Worm (Caenorhabditis elegans) whole organism, young adult: ENCODE data around the gene D2045.8.

ENCODE experiments used
- C06A6.2 ChIP-seq: fragments of 200-800 bp; sonication (Bioruptor generic); conservative IDR thresholded peaks from 2 replicates; pipeline ENCODE4 v1.3.6; 2022; ENCODE audit warnings: missing genetic modification characterization, missing compliant biosample characterization
- D2030.7 ChIP-seq: fragments of 200-800 bp; sonication (Bioruptor generic); IDR thresholded peaks from 2 replicates; pipeline ENCODE4 v1.3.6; 2022; ENCODE audit warnings: missing genetic modification reagents, missing genetic modification characterization, missing compliant biosample characterization
- F10E7.11 ChIP-seq: sonication (generic microtip); optimal IDR thresholded peaks from 2 replicates; lab custom pipeline; 2017; ENCODE audit warnings: mild to moderate bottlenecking, missing genetic modification characterization, moderate library complexity, missing compliant biosample characterization
- F22D6.2 ChIP-seq: sonication (generic microtip); optimal IDR thresholded peaks from 2 replicates; lab custom pipeline; 2016; ENCODE audit warnings: mild to moderate bottlenecking, missing genetic modification characterization, missing compliant biosample characterization
- F33H1.4 ChIP-seq: fragments of 200-800 bp; sonication (Bioruptor generic); IDR thresholded peaks from 2 replicates; pipeline ENCODE4 v1.3.6; 2022; ENCODE audit warnings: missing genetic modification reagents, missing genetic modification characterization, missing compliant biosample characterization
- F39B2.1 ChIP-seq: fragments of 200-800 bp; sonication (Bioruptor generic); IDR thresholded peaks from 2 replicates; pipeline ENCODE4 v1.3.6; 2022; ENCODE audit warnings: missing genetic modification reagents, missing genetic modification characterization, missing compliant biosample characterization
- F52B5.7 ChIP-seq: sonication (generic microtip); optimal IDR thresholded peaks from 2 replicates; lab custom pipeline; 2016; ENCODE audit warnings: mild to moderate bottlenecking, missing genetic modification characterization, missing compliant biosample characterization
- F57C9.4 ChIP-seq: sonication (generic microtip); optimal IDR thresholded peaks from 2 replicates; lab custom pipeline; 2017; ENCODE audit warnings: mild to moderate bottlenecking, missing genetic modification characterization, missing compliant biosample characterization
- K11D2.4 ChIP-seq: fragments of 200-800 bp; sonication (Bioruptor generic); IDR thresholded peaks from 2 replicates; pipeline ENCODE4 v1.3.6; 2022; ENCODE audit warnings: missing genetic modification reagents, missing genetic modification characterization, missing compliant biosample characterization
- T07F8.4 ChIP-seq: sonication (generic microtip); optimal IDR thresholded peaks from 2 replicates; lab custom pipeline; 2016; ENCODE audit warnings: mild to moderate bottlenecking, missing genetic modification characterization, moderate library complexity, missing compliant biosample characterization
- T26A5.8 ChIP-seq: sonication (generic microtip); optimal IDR thresholded peaks from 2 replicates; lab custom pipeline; 2016; ENCODE audit warnings: missing genetic modification characterization, missing compliant biosample characterization
- Y56A3A.18 ChIP-seq: fragments of 200-800 bp; sonication (Bioruptor generic); IDR thresholded peaks from 2 replicates; pipeline ENCODE4 v1.3.6; 2022; ENCODE audit warnings: missing genetic modification reagents, missing genetic modification characterization, missing compliant biosample characterization
- Y67H2A.10 ChIP-seq: fragments of 200-800 bp; sonication (Bioruptor generic); conservative IDR thresholded peaks from 2 replicates; pipeline ENCODE4 v1.3.6; 2022; ENCODE audit warnings: missing genetic modification reagents, missing genetic modification characterization, missing compliant biosample characterization
- Y79H2A.3 ChIP-seq: fragments of 200-800 bp; sonication (Bioruptor generic); conservative IDR thresholded peaks from 2 replicates; pipeline ENCODE4 v1.3.6; 2022; ENCODE audit warnings: missing genetic modification reagents, missing genetic modification characterization, missing compliant biosample characterization
- ZK185.1 ChIP-seq: sonication (generic microtip); optimal IDR thresholded peaks from 2 replicates; lab custom pipeline; 2016; ENCODE audit warnings: mild to moderate bottlenecking, missing genetic modification characterization, missing compliant biosample characterization; ENCODE audit not compliant: poor library complexity, severe bottlenecking
- akir-1 ChIP-seq: fragments of 200-800 bp; sonication (Bioruptor generic); optimal IDR thresholded peaks from 2 replicates; lab custom pipeline; 2018; ENCODE audit warnings: mild to moderate bottlenecking, missing genetic modification characterization, moderate library complexity, missing compliant biosample characterization
- attf-3 ChIP-seq: fragments of 200-800 bp; sonication (Bioruptor generic); conservative IDR thresholded peaks from 2 replicates; pipeline ENCODE4 v1.3.6; 2022; ENCODE audit warnings: missing genetic modification reagents, missing genetic modification characterization, missing compliant biosample characterization
- attf-5 ChIP-seq: fragments of 200-800 bp; sonication (Bioruptor generic); optimal IDR thresholded peaks from 2 replicates; lab custom pipeline; 2018; ENCODE audit warnings: mild to moderate bottlenecking, missing genetic modification characterization, missing compliant biosample characterization
- bed-1 ChIP-seq: fragments of 200-800 bp; sonication (Bioruptor generic); IDR thresholded peaks from 2 replicates; pipeline ENCODE4 v1.3.6; 2022; ENCODE audit warnings: missing genetic modification reagents, missing genetic modification characterization, missing compliant biosample characterization
- bed-2 ChIP-seq: fragments of 200-800 bp; sonication (Bioruptor generic); IDR thresholded peaks from 2 replicates; pipeline ENCODE4 v1.3.6; 2022; ENCODE audit warnings: missing genetic modification reagents, missing genetic modification characterization, missing compliant biosample characterization
- cebp-1 ChIP-seq, 2 experiments: fragments of 200-800 bp in 1 of 2; sonication (Bioruptor generic) in 1 of 2; sonication (generic microtip) in 1 of 2; IDR thresholded peaks in 1 of 2; optimal IDR thresholded peaks in 1 of 2; 2 replicates each; pipeline versions ENCODE4 v1.3.6 to Lab custom; 2017 to 2022; ENCODE audit warnings: missing compliant biosample characterization in 2 of 2, missing genetic modification characterization in 2 of 2, mild to moderate bottlenecking in 1 of 2, missing genetic modification reagents in 1 of 2, moderate library complexity in 1 of 2
- ceh-40 ChIP-seq: fragments of 200-800 bp; sonication (Bioruptor generic); IDR thresholded peaks from 2 replicates; pipeline ENCODE4 v1.3.6; 2022; ENCODE audit warnings: missing genetic modification characterization, missing compliant biosample characterization
- dpff-1 ChIP-seq: sonication (generic microtip); optimal IDR thresholded peaks from 2 replicates; lab custom pipeline; 2017; ENCODE audit warnings: mild to moderate bottlenecking, missing genetic modification characterization, missing compliant biosample characterization
- efl-1 ChIP-seq: fragments of 150-350 bp; optimal IDR thresholded peaks from 2 replicates; lab custom pipeline; 2014; ENCODE audit warnings: missing biosample characterization, missing genetic modification reagents, missing genetic modification characterization
- egl-18 ChIP-seq: fragments of 200-800 bp; sonication (Bioruptor generic); IDR thresholded peaks from 2 replicates; pipeline ENCODE4 v1.3.6; 2022; ENCODE audit warnings: missing genetic modification reagents, missing genetic modification characterization, missing compliant biosample characterization
- egl-44 ChIP-seq: fragments of 200-800 bp; sonication (Bioruptor generic); IDR thresholded peaks from 2 replicates; pipeline ENCODE4 v1.3.6; 2022; ENCODE audit warnings: missing genetic modification reagents, missing genetic modification characterization, missing compliant biosample characterization
- hmg-1.2 ChIP-seq: fragments of 200-800 bp; sonication (Bioruptor generic); IDR thresholded peaks from 2 replicates; pipeline ENCODE4 v1.3.6; 2022; ENCODE audit warnings: missing genetic modification reagents, missing genetic modification characterization, missing compliant biosample characterization
- hmg-20 ChIP-seq: fragments of 200-800 bp; sonication (Bioruptor generic); IDR thresholded peaks from 2 replicates; pipeline ENCODE4 v1.3.6; 2022; ENCODE audit warnings: missing genetic modification reagents, missing genetic modification characterization, missing compliant biosample characterization
- let-526 ChIP-seq: fragments of 200-800 bp; sonication (Bioruptor generic); IDR thresholded peaks from 2 replicates; pipeline ENCODE4 v1.3.6; 2022; ENCODE audit warnings: missing genetic modification reagents, missing genetic modification characterization, missing compliant biosample characterization
- lin-26 ChIP-seq: fragments of 200-800 bp; sonication (Bioruptor generic); IDR thresholded peaks from 2 replicates; pipeline ENCODE4 v1.3.6; 2022; ENCODE audit warnings: missing genetic modification reagents, missing genetic modification characterization, missing compliant biosample characterization
- lin-40 ChIP-seq: sonication (generic microtip); optimal IDR thresholded peaks from 2 replicates; lab custom pipeline; 2016; ENCODE audit warnings: missing genetic modification characterization, mild to moderate bottlenecking, missing compliant biosample characterization, missing genotype, missing genetic modification reagents
- lir-1 ChIP-seq: fragments of 200-800 bp; sonication (Bioruptor generic); conservative IDR thresholded peaks from 2 replicates; pipeline ENCODE4 v1.3.6; 2022; ENCODE audit warnings: missing genetic modification reagents, missing genetic modification characterization, missing compliant biosample characterization
- lsl-1 ChIP-seq: fragments of 200-800 bp; sonication (Bioruptor generic); optimal IDR thresholded peaks from 2 replicates; lab custom pipeline; 2018; ENCODE audit warnings: mild to moderate bottlenecking, missing genetic modification characterization, moderate library complexity, missing compliant biosample characterization
- madf-10 ChIP-seq: sonication (generic microtip); optimal IDR thresholded peaks from 2 replicates; lab custom pipeline; 2016; ENCODE audit warnings: mild to moderate bottlenecking, missing genetic modification characterization, missing compliant biosample characterization
- madf-3 ChIP-seq: fragments of 200-800 bp; sonication (Bioruptor generic); IDR thresholded peaks from 2 replicates; pipeline ENCODE4 v1.3.6; 2022; ENCODE audit warnings: missing genetic modification reagents, missing genetic modification characterization, missing compliant biosample characterization
- madf-8 ChIP-seq: fragments of 200-800 bp; sonication (Bioruptor generic); conservative IDR thresholded peaks from 2 replicates; pipeline ENCODE4 v1.3.6; 2022; ENCODE audit warnings: missing genetic modification reagents, missing genetic modification characterization, missing compliant biosample characterization
- mel-28 ChIP-seq: sonication (generic microtip); optimal IDR thresholded peaks from 2 replicates; lab custom pipeline; 2016; ENCODE audit warnings: borderline replicate concordance, mild to moderate bottlenecking, missing genetic modification characterization, missing compliant biosample characterization
- mxl-1 ChIP-seq: sonication (generic microtip); optimal IDR thresholded peaks from 2 replicates; lab custom pipeline; 2016; ENCODE audit warnings: missing genetic modification characterization, missing compliant biosample characterization
- nfya-2 ChIP-seq: fragments of 200-800 bp; sonication (Bioruptor generic); IDR thresholded peaks from 2 replicates; pipeline ENCODE4 v1.3.6; 2022; ENCODE audit warnings: missing genetic modification reagents, missing genetic modification characterization, missing compliant biosample characterization
- nhr-90 ChIP-seq: sonication (generic microtip); optimal IDR thresholded peaks from 2 replicates; lab custom pipeline; 2016; ENCODE audit warnings: missing genotype, mild to moderate bottlenecking, missing genetic modification characterization, missing compliant biosample characterization
- pbrm-1 ChIP-seq: fragments of 200-800 bp; sonication (Bioruptor generic); IDR thresholded peaks from 2 replicates; pipeline ENCODE4 v1.3.6; 2022; ENCODE audit warnings: missing genetic modification reagents, missing genetic modification characterization, missing compliant biosample characterization
- pha-4 ChIP-seq: fragments of 150-350 bp; sonication (generic microtip); optimal IDR thresholded peaks from 2 replicates; lab custom pipeline; 2014; ENCODE audit warnings: missing biosample characterization, missing genetic modification reagents, missing genetic modification characterization
- repo-1 ChIP-seq: sonication (generic microtip); optimal IDR thresholded peaks from 2 replicates; lab custom pipeline; 2017; ENCODE audit warnings: mild to moderate bottlenecking, missing genetic modification characterization, missing compliant biosample characterization
- sdz-38 ChIP-seq: sonication (generic microtip); optimal IDR thresholded peaks from 2 replicates; lab custom pipeline; 2016; ENCODE audit warnings: missing genotype, missing genetic modification characterization, missing compliant biosample characterization
- snpc-1.1 ChIP-seq: sonication (generic microtip); optimal IDR thresholded peaks from 2 replicates; lab custom pipeline; 2017; ENCODE audit warnings: missing genetic modification characterization, mild to moderate bottlenecking, missing compliant biosample characterization, antibody characterized with exemption, moderate library complexity, missing genotype, missing genetic modification reagents; ENCODE audit not compliant: insufficient read depth
- snpc-3.4 ChIP-seq: sonication (generic microtip); optimal IDR thresholded peaks from 2 replicates; lab custom pipeline; 2017; ENCODE audit warnings: missing genetic modification characterization, mild to moderate bottlenecking, missing compliant biosample characterization, antibody characterized with exemption, moderate library complexity, missing genotype, missing genetic modification reagents
- unc-62 ChIP-seq: fragments of 150-350 bp; optimal IDR thresholded peaks from 2 replicates; lab custom pipeline; 2014; ENCODE audit warnings: missing biosample characterization, missing genetic modification reagents, missing genetic modification characterization
- ztf-3 ChIP-seq: fragments of 200-800 bp; sonication (Bioruptor generic); optimal IDR thresholded peaks from 2 replicates; lab custom pipeline; 2018; ENCODE audit warnings: mild to moderate bottlenecking, missing genetic modification characterization, missing compliant biosample characterization
- ztf-6 ChIP-seq: fragments of 200-800 bp; sonication (Bioruptor generic); IDR thresholded peaks from 2 replicates; pipeline ENCODE4 v1.3.6; 2022; ENCODE audit warnings: missing genetic modification reagents, missing genetic modification characterization, missing compliant biosample characterization

Gene D2045.8

ce11 chrIII:10505182-10505581 lies 23.1 kb downstream of the D2045.8 start, which contains the start of the genes taf-11.3 and urm-1:
Gene taf-11.3, minus strand, starts transcription at chrIII:10505250.
Gene urm-1, plus strand, starts transcription at chrIII:10505480.
- no peak for TF ChIP-seq F10E7.11
- TF ChIP-seq F57C9.4 (tag; lab: Kevin White, UChicago): no peak
- no peak for TF ChIP-seq nfya-2
- TF ChIP-seq lin-26: no peak
- peak; percentile 21 for TF ChIP-seq snpc-3.4 (tag; lab: Kevin White, UChicago)
- no peak for TF ChIP-seq bed-1 (GFP tag; lab: Robert Waterston, UW)
- TF ChIP-seq ceh-40 (GFP tag; lab: Robert Waterston, UW): no peak
- no peak for TF ChIP-seq Y79H2A.3 (GFP tag; lab: Robert Waterston, UW)
- no peak for TF ChIP-seq sdz-38 (tag; lab: Kevin White, UChicago)
- TF ChIP-seq hmg-1.2 (GFP tag; lab: Robert Waterston, UW): peak; percentile 93
- no peak for TF ChIP-seq madf-10 (tag; lab: Kevin White, UChicago)
- no peak for TF ChIP-seq F22D6.2
- no peak for TF ChIP-seq Y56A3A.18 (GFP tag; lab: Robert Waterston, UW)
- TF ChIP-seq madf-3: no peak
- TF ChIP-seq ZK185.1 (tag; lab: Kevin White, UChicago): peak; percentile 30
- TF ChIP-seq snpc-1.1 (tag; lab: Kevin White, UChicago): peak; percentile 49
- no peak for TF ChIP-seq K11D2.4 (GFP tag; lab: Robert Waterston, UW)
- peak; percentile 50 for TF ChIP-seq efl-1 (GFP tag; lab: Kevin White, UChicago)
- peak; percentile 24; the same call in 1 of the 2 replicates for TF ChIP-seq madf-8 (GFP tag; lab: Robert Waterston, UW)
- TF ChIP-seq F33H1.4: peak; percentile 55; the same call in 1 of the 2 replicates
- TF ChIP-seq akir-1 (GFP tag; lab: Kevin White, UChicago): no peak
- TF ChIP-seq egl-18 (GFP tag; lab: Robert Waterston, UW): no peak
- no peak for TF ChIP-seq T07F8.4 (tag; lab: Kevin White, UChicago)
- no peak for TF ChIP-seq F52B5.7 (tag; lab: Kevin White, UChicago)
- TF ChIP-seq F39B2.1 (GFP tag; lab: Robert Waterston, UW): no peak
- no peak for TF ChIP-seq T26A5.8 (tag; lab: Kevin White, UChicago)
- TF ChIP-seq unc-62 (GFP tag; lab: Kevin White, UChicago): no peak
- no peak for TF ChIP-seq nhr-90 (tag; lab: Kevin White, UChicago)
- TF ChIP-seq hmg-20: no peak
- no peak for TF ChIP-seq ztf-3
- no peak for TF ChIP-seq mel-28 (tag; lab: Kevin White, UChicago)
- TF ChIP-seq ztf-6 (GFP tag; lab: Robert Waterston, UW): no peak
- TF ChIP-seq lir-1 (GFP tag; lab: Robert Waterston, UW): no peak
- TF ChIP-seq lsl-1: peak; percentile 27
- TF ChIP-seq Y67H2A.10 (GFP tag; lab: Robert Waterston, UW): no peak
- TF ChIP-seq D2030.7 (GFP tag; lab: Robert Waterston, UW): no peak; the same call in 1 of the 2 replicates
- TF ChIP-seq pbrm-1 (GFP tag; lab: Robert Waterston, UW): no peak
- TF ChIP-seq dpff-1: no peak
- TF ChIP-seq repo-1: no peak
- no peak for TF ChIP-seq let-526 (GFP tag; lab: Robert Waterston, UW)
- no peak for TF ChIP-seq egl-44 (GFP tag; lab: Robert Waterston, UW)
- peak; percentile 55 for TF ChIP-seq attf-5
- no peak for TF ChIP-seq mxl-1
- TF ChIP-seq C06A6.2: no peak
- TF ChIP-seq cebp-1 (GFP tag; IDR thresholded peaks at IDR 0.05; lab: Robert Waterston, UW): no peak
- no peak for TF ChIP-seq cebp-1 (tag; optimal IDR thresholded peaks at IDR 0.05; lab: Kevin White, UChicago)
- no peak for TF ChIP-seq lin-40 (tag; lab: Kevin White, UChicago)
- peak; percentile 15 for TF ChIP-seq pha-4 (tag; lab: Kevin White, UChicago)
- TF ChIP-seq bed-2 (GFP tag; lab: Robert Waterston, UW): no peak
- TF ChIP-seq attf-3 (GFP tag; lab: Robert Waterston, UW): no peak
